Fruit fly (Drosophila melanogaster) whole organism, wandering third instar larva: Measurements from ENCODE around the gene CG14569.
A peak's percentile ranks its signal among the peaks of the same experiment; 100 is the strongest.

Experiments
- Abd-B ChIP-seq: fragments of >200 bp; optimal IDR thresholded peaks from 2 replicates; lab custom pipeline; 2017; ENCODE audit warnings: missing biosample characterization, missing genetic modification characterization
- CG32264 ChIP-seq: fragments of 200-800 bp; sonication (Bioruptor generic); optimal IDR thresholded peaks from 2 replicates; lab custom pipeline; 2016; ENCODE audit warnings: missing biosample characterization, missing genetic modification characterization
- CG9705 ChIP-seq: fragments of 200-800 bp; sonication (Bioruptor generic); optimal IDR thresholded peaks from 2 replicates; lab custom pipeline; 2018; ENCODE audit warnings: missing biosample characterization, mild to moderate bottlenecking, missing genetic modification characterization
- CrebA ChIP-seq: fragments of 200-800 bp; sonication (Bioruptor generic); optimal IDR thresholded peaks from 2 replicates; lab custom pipeline; 2016; ENCODE audit warnings: missing biosample characterization, mild to moderate bottlenecking, missing genetic modification characterization, borderline replicate concordance
- Dfd ChIP-seq: fragments of >200 bp; optimal IDR thresholded peaks from 2 replicates; lab custom pipeline; 2017; ENCODE audit warnings: missing biosample characterization, missing genetic modification characterization
- Dif ChIP-seq: fragments of 200-275, 200-300 bp; sonication (Bioruptor generic); optimal IDR thresholded peaks from 2 replicates; lab custom pipeline; 2018; ENCODE audit warnings: missing biosample characterization, missing genetic modification characterization; ENCODE audit not compliant: partially characterized antibody
- GATAd ChIP-seq: sonication (Bioruptor generic); optimal IDR thresholded peaks from 2 replicates; lab custom pipeline; 2016; ENCODE audit warnings: missing biosample characterization, missing genetic modification characterization
- HLH106 ChIP-seq: fragments of 200-800 bp; optimal IDR thresholded peaks from 3 replicates; lab custom pipeline; 2019; ENCODE audit warnings: missing biosample characterization, mild to moderate bottlenecking, missing genetic modification characterization, moderate library complexity
- Hnf4 ChIP-seq: fragments of 200-800 bp; sonication (Bioruptor generic); optimal IDR thresholded peaks from 2 replicates; lab custom pipeline; 2016; ENCODE audit warnings: missing biosample characterization, mild to moderate bottlenecking, missing genetic modification characterization
- Hr83 ChIP-seq: fragments of 200-300 bp; sonication (Bioruptor generic); optimal IDR thresholded peaks from 2 replicates; lab custom pipeline; 2016; ENCODE audit warnings: missing biosample characterization, mild to moderate bottlenecking, missing genetic modification characterization, moderate library complexity; ENCODE audit not compliant: poor library complexity, severe bottlenecking
- Jra ChIP-seq: sonication (Bioruptor generic); optimal IDR thresholded peaks from 2 replicates; lab custom pipeline; 2016; ENCODE audit warnings: missing biosample characterization, missing genetic modification characterization
- Mio ChIP-seq: sonication (Bioruptor generic); optimal IDR thresholded peaks from 2 replicates; lab custom pipeline; 2016; ENCODE audit warnings: missing biosample characterization, missing genetic modification characterization
- Myc ChIP-seq: fragments of >200 bp; optimal IDR thresholded peaks from 2 replicates; lab custom pipeline; 2017
- N ChIP-seq: fragments of >200 bp; optimal IDR thresholded peaks from 2 replicates; lab custom pipeline; 2018; ENCODE audit warnings: missing biosample characterization, missing external identifiers, missing genetic modification characterization
- OdsH ChIP-seq: fragments of 200-800 bp; sonication (Bioruptor generic); optimal IDR thresholded peaks from 2 replicates; lab custom pipeline; 2016; ENCODE audit warnings: missing biosample characterization, mild to moderate bottlenecking, missing genetic modification characterization
- Rel ChIP-seq, 2 experiments: fragments of 200-800 bp; sonication (Bioruptor generic) in 1 of 2; optimal IDR thresholded peaks; 2 replicates in 1 of 2; 3 replicates in 1 of 2; lab custom pipeline; 2016 to 2019; ENCODE audit warnings: mild to moderate bottlenecking in 2 of 2, missing biosample characterization in 2 of 2, missing genetic modification characterization in 2 of 2, moderate library complexity in 1 of 2
- Sp1 ChIP-seq: fragments of 200-800 bp; sonication (Bioruptor generic); optimal IDR thresholded peaks from 3 replicates; lab custom pipeline; 2019; ENCODE audit warnings: missing biosample characterization, mild to moderate bottlenecking, missing genetic modification characterization, moderate library complexity
- Vsx2 ChIP-seq: fragments of 200-300, 225-300 bp; sonication (Bioruptor generic); optimal IDR thresholded peaks from 2 replicates; lab custom pipeline; 2018; ENCODE audit warnings: missing biosample characterization, missing genetic modification characterization; ENCODE audit not compliant: partially characterized antibody
- br ChIP-seq: fragments of 200-800 bp; sonication (Bioruptor generic); optimal IDR thresholded peaks from 2 replicates; lab custom pipeline; 2016; ENCODE audit warnings: missing biosample characterization, missing genetic modification characterization
- brk ChIP-seq: fragments of 200-800 bp; sonication (Bioruptor generic); optimal IDR thresholded peaks from 2 replicates; lab custom pipeline; 2016; ENCODE audit warnings: missing biosample characterization, mild to moderate bottlenecking, missing genetic modification characterization
- dl ChIP-seq, 2 experiments: fragments of 175-275, 200-275 bp in 1 of 2; fragments of 200-275 bp in 1 of 2; sonication (Bioruptor generic); optimal IDR thresholded peaks; lab custom pipeline; 2018; ENCODE audit warnings: mild to moderate bottlenecking in 2 of 2, missing biosample characterization in 2 of 2, missing genetic modification characterization in 2 of 2, moderate library complexity in 2 of 2; ENCODE audit not compliant: partially characterized antibody in 2 of 2, insufficient read depth in 1 of 2
- dmrt93B ChIP-seq: fragments of 200-800 bp; sonication (Bioruptor generic); optimal IDR thresholded peaks from 2 replicates; lab custom pipeline; 2018; ENCODE audit warnings: missing biosample characterization, mild to moderate bottlenecking, missing genetic modification characterization
- dsf ChIP-seq: sonication (Bioruptor generic); optimal IDR thresholded peaks from 2 replicates; lab custom pipeline; 2016; ENCODE audit warnings: missing biosample characterization, missing genetic modification characterization, borderline replicate concordance
- ey ChIP-seq: fragments of 200-800 bp; sonication (Bioruptor generic); optimal IDR thresholded peaks from 2 replicates; lab custom pipeline; 2016; ENCODE audit warnings: missing biosample characterization, missing genetic modification characterization
- foxo ChIP-seq, 2 experiments: fragments of 200-800 bp; sonication (Bioruptor generic); optimal IDR thresholded peaks; 2 replicates in 1 of 2; 3 replicates in 1 of 2; lab custom pipeline; 2016 to 2017; ENCODE audit warnings: missing biosample characterization in 2 of 2, missing genetic modification characterization in 2 of 2
- fru ChIP-seq: fragments of 200-800 bp; sonication (Bioruptor generic); optimal IDR thresholded peaks from 3 replicates; lab custom pipeline; 2016; ENCODE audit warnings: missing biosample characterization, mild to moderate bottlenecking, missing genetic modification characterization
- h ChIP-seq: fragments of 200-800 bp; sonication (Bioruptor generic); optimal IDR thresholded peaks from 3 replicates; lab custom pipeline; 2016; ENCODE audit warnings: missing biosample characterization, mild to moderate bottlenecking, missing genetic modification characterization
- lola ChIP-seq: fragments of >200 bp; optimal IDR thresholded peaks from 2 replicates; lab custom pipeline; 2017; ENCODE audit warnings: missing biosample characterization, missing genetic modification characterization
- psq ChIP-seq: fragments of 200-800 bp; sonication (Bioruptor generic); optimal IDR thresholded peaks from 3 replicates; lab custom pipeline; 2017; ENCODE audit warnings: missing biosample characterization, mild to moderate bottlenecking, missing genetic modification characterization, moderate library complexity
- rgr ChIP-seq: fragments of 200-800 bp; sonication (Bioruptor generic); optimal IDR thresholded peaks from 3 replicates; lab custom pipeline; 2016; ENCODE audit warnings: missing biosample characterization, mild to moderate bottlenecking, missing genetic modification characterization
- sage ChIP-seq: fragments of 200-800 bp; sonication (Bioruptor generic); optimal IDR thresholded peaks from 2 replicates; lab custom pipeline; 2016; ENCODE audit warnings: missing biosample characterization, mild to moderate bottlenecking, missing genetic modification characterization
- sv ChIP-seq: fragments of 200-800 bp; sonication (Bioruptor generic); optimal IDR thresholded peaks from 3 replicates; lab custom pipeline; 2016; ENCODE audit warnings: missing biosample characterization, missing genetic modification characterization
- tai ChIP-seq: sonication (Bioruptor generic); optimal IDR thresholded peaks from 2 replicates; lab custom pipeline; 2016; ENCODE audit warnings: missing biosample characterization, missing genetic modification characterization
- usp ChIP-seq: fragments of >200 bp; optimal IDR thresholded peaks from 2 replicates; lab custom pipeline; 2017; ENCODE audit warnings: missing biosample characterization, missing genetic modification characterization
- woc ChIP-seq: sonication (Bioruptor generic); optimal IDR thresholded peaks from 2 replicates; lab custom pipeline; 2016; ENCODE audit warnings: missing biosample characterization, mild to moderate bottlenecking, missing genetic modification characterization

Gene CG14569

dm6 chr3L:21739017-21739730 lies 7.8 kb upstream of the CG14569 start:
- no peak for TF ChIP-seq sv
- no peak for TF ChIP-seq Myc
- TF ChIP-seq Jra (GFP tag; lab: Kevin White, UChicago): peak; percentile 10
- TF ChIP-seq usp: no peak
- TF ChIP-seq Rel (GFP tag; optimal IDR thresholded peaks at IDR 0.05; lab: Kevin White, UChicago): no peak
- TF ChIP-seq Rel (tag; optimal IDR thresholded peaks at IDR 0.05; lab: Kevin White, UChicago): peak; percentile 91
- no peak for TF ChIP-seq lola (GFP tag; lab: Kevin White, UChicago)
- TF ChIP-seq GATAd: no peak
- TF ChIP-seq Dif (GFP tag; lab: Kevin White, UChicago): peak; percentile 16
- no peak for TF ChIP-seq tai (GFP tag; lab: Kevin White, UChicago)
- no peak for TF ChIP-seq foxo (GFP tag; optimal IDR thresholded peaks at IDR 0.05; lab: Kevin White, UChicago)
- no peak for TF ChIP-seq Dfd
- peak; percentile 18 for TF ChIP-seq rgr (GFP tag; lab: Kevin White, UChicago)
- TF ChIP-seq Vsx2: peak; percentile 21
- peak; percentile 48 for TF ChIP-seq h
- TF ChIP-seq woc: peak; percentile 49

DNA sequence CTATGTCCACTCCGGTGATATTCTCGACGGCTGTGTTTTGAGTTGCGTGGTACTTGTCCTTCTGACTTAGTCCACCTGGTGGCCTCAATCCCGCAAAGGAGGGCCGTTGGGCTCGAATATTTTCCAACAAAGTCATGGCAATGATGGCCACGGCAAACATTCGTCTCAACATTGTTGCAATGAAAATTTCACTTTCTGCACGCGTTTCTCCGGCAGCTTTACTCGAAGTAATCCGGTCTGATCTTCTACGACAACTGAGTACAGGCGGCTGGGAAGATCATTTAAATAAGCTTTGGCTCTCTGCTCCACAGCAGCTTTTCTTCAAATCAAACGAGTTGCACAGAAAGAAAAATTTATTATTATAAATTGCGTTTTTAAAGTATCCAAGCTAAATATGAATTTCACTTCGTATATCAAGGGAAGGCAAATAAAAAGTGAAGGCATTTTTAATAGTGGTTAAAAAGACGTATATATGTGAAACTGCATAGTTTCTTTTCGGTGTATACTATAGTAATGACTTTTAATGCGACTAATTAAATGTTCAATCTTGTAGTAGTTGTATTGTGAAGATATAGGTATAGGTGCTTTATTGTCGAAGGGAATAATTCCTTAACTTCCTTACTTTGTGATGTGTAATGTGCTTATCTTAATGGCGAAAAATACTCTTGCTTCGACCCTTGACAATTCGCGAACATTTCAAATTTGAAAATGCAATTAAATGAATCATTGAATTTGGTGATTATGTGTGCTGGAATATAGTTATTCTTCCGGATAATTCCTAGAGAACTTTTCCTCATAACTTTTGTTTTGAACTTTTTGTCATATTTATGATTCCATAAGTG lies 7.0 kb upstream of the CG14569 start, which contains the start of gene CG14567:
Gene CG14567, minus strand, starts transcription at position 256 of the 842 bp plus-strand sequence.
- TF ChIP-seq CG32264 (no peak), GATAd (no peak), Abd-B (GFP tag; lab: Kevin White, UChicago) (no peak), fru (peak; percentile 43), br (no peak), N (GFP tag; lab: Kevin White, UChicago) (no peak), h (peak; percentile 41), Hr83 (GFP tag; lab: Kevin White, UChicago) (no peak), dmrt93B (GFP tag; lab: Kevin White, UChicago) (peak; percentile 39), tai (GFP tag; lab: Kevin White, UChicago) (no peak), ey (GFP tag; lab: Kevin White, UChicago) (peak; percentile 31), rgr (GFP tag; lab: Kevin White, UChicago) (peak; percentile 25), brk (no peak), woc (peak; percentile 57), HLH106 (tag; lab: Kevin White, UChicago) (peak; percentile 9), usp (no peak), Rel (GFP tag; optimal IDR thresholded peaks at IDR 0.05; lab: Kevin White, UChicago) (no peak), Rel (tag; optimal IDR thresholded peaks at IDR 0.05; lab: Kevin White, UChicago) (no peak), lola (GFP tag; lab: Kevin White, UChicago) (no peak), foxo (GFP tag; optimal IDR thresholded peaks at IDR 0.05; lab: Kevin White, UChicago) (peak in 1 of 2 experiments; percentile 52), Jra (GFP tag; lab: Kevin White, UChicago) (no peak), Sp1 (GFP tag; lab: Kevin White, UChicago) (peak; percentile 11), Mio (no peak), OdsH (GFP tag; lab: Kevin White, UChicago) (peak; percentile 2), Myc (no peak), CrebA (GFP tag; lab: Kevin White, UChicago) (no peak), Hnf4 (no peak), dsf (GFP tag; lab: Kevin White, UChicago) (no peak), dl (GFP tag; optimal IDR thresholded peaks at IDR 0.05; lab: Kevin White, UChicago; ENCODE audit: insufficient read depth in 1 of 2, partially characterized antibody in 2 of 2) (no peak), psq (peak; percentile 12), Vsx2 (no peak), sage (GFP tag; lab: Kevin White, UChicago) (no peak)

- TF ChIP-seq Hnf4 (no peak), usp (no peak), CG9705 (GFP tag; lab: Kevin White, UChicago) (no peak), GATAd (no peak), ey (GFP tag; lab: Kevin White, UChicago) (no peak), fru (no peak), CG32264 (no peak), N (GFP tag; lab: Kevin White, UChicago) (no peak), sage (GFP tag; lab: Kevin White, UChicago) (no peak), CrebA (GFP tag; lab: Kevin White, UChicago) (no peak), dmrt93B (GFP tag; lab: Kevin White, UChicago) (no peak), Dif (GFP tag; lab: Kevin White, UChicago) (no peak), Mio (no peak)
These were observed 2.4 kb upstream of the CG14569 start, which contains the start of gene CG14573 for dm6 chr3L:21733799-21734198. CG14573 (plus strand) TSS chr3L:21734099.
